Fruit fly (Drosophila melanogaster) whole organism, embryonic: ENCODE results near the gene CG10383.

ENCODE experiments used
- Ada2b ChIP-seq: fragments of 200-800 bp; sonication (Bioruptor generic); IDR thresholded peaks from 2 replicates; pipeline ENCODE4 v1.3.6; 2022; ENCODE audit warnings: missing biosample characterization, missing genetic modification characterization
- Aef1 ChIP-seq: fragments of 200-800 bp; sonication (Bioruptor generic); IDR thresholded peaks from 3 replicates; pipeline ENCODE4 v1.3.6; 2022; ENCODE audit warnings: missing biosample characterization, missing genetic modification characterization
- B-H2 ChIP-seq: fragments of 200-800 bp; sonication (Bioruptor generic); optimal IDR thresholded peaks from 2 replicates; lab custom pipeline; 2018; ENCODE audit warnings: missing biosample characterization, mild to moderate bottlenecking, missing genetic modification characterization
- Bgb ChIP-seq: fragments of 200-800 bp; sonication (Bioruptor generic); IDR thresholded peaks from 2 replicates; pipeline ENCODE4 v1.3.6; 2022; ENCODE audit warnings: missing biosample characterization, missing genetic modification characterization; ENCODE audit not compliant: partially characterized antibody
- CG12104 ChIP-seq: fragments of 200-800 bp; sonication (Bioruptor generic); optimal IDR thresholded peaks from 3 replicates; lab custom pipeline; 2016; ENCODE audit warnings: missing biosample characterization, missing genetic modification characterization
- CG13287 ChIP-seq: fragments of 200-800 bp; sonication (Bioruptor generic); IDR thresholded peaks from 2 replicates; pipeline ENCODE4 v1.3.6; 2022; ENCODE audit warnings: missing biosample characterization, missing genetic modification characterization; ENCODE audit not compliant: partially characterized antibody
- CG13775 ChIP-seq: fragments of 200-800 bp; sonication (Bioruptor generic); optimal IDR thresholded peaks from 3 replicates; lab custom pipeline; 2017; ENCODE audit warnings: missing biosample characterization, mild to moderate bottlenecking, missing genetic modification characterization
- CG15601 ChIP-seq: fragments of 200-800 bp; sonication (Bioruptor generic); optimal IDR thresholded peaks from 3 replicates; lab custom pipeline; 2019; ENCODE audit warnings: missing biosample characterization, mild to moderate bottlenecking, missing genetic modification characterization, moderate library complexity
- CG17829 ChIP-seq: fragments of 200-800 bp; optimal IDR thresholded peaks from 2 replicates; lab custom pipeline; 2019; ENCODE audit warnings: missing biosample characterization, mild to moderate bottlenecking, missing genetic modification characterization, moderate library complexity
- CG17912 ChIP-seq: fragments of 200-800 bp; sonication (Bioruptor generic); optimal IDR thresholded peaks from 2 replicates; lab custom pipeline; 2018; ENCODE audit warnings: missing biosample characterization, mild to moderate bottlenecking, missing genetic modification characterization
- CG3163 ChIP-seq: fragments of 200-800 bp; sonication (Bioruptor generic); optimal IDR thresholded peaks from 3 replicates; lab custom pipeline; 2016; ENCODE audit warnings: missing biosample characterization, missing genetic modification characterization
- CG3995 ChIP-seq: fragments of 200-800 bp; sonication (Bioruptor generic); optimal IDR thresholded peaks from 3 replicates; lab custom pipeline; 2016; ENCODE audit warnings: missing biosample characterization, missing genetic modification characterization
- CG4820 ChIP-seq: fragments of 200-800 bp; sonication (Bioruptor generic); optimal IDR thresholded peaks from 3 replicates; lab custom pipeline; 2016; ENCODE audit warnings: missing biosample characterization, missing genetic modification characterization
- CG6654 ChIP-seq: fragments of 200-800 bp; sonication (Bioruptor generic); optimal IDR thresholded peaks from 2 replicates; lab custom pipeline; 2017; ENCODE audit warnings: missing biosample characterization, mild to moderate bottlenecking, missing genetic modification characterization
- CG6854 ChIP-seq: fragments of 200-800 bp; sonication (Bioruptor generic); optimal IDR thresholded peaks from 3 replicates; lab custom pipeline; 2017; ENCODE audit warnings: missing biosample characterization, mild to moderate bottlenecking, missing genetic modification characterization
- CG7786 ChIP-seq: fragments of 200-800 bp; sonication (Bioruptor generic); optimal IDR thresholded peaks from 2 replicates; lab custom pipeline; 2016; ENCODE audit warnings: missing biosample characterization, missing genetic modification characterization
- CG8765 ChIP-seq: fragments of 200-800 bp; sonication (Bioruptor generic); IDR thresholded peaks from 2 replicates; pipeline ENCODE4 v1.3.6; 2022; ENCODE audit warnings: missing biosample characterization, missing genetic modification characterization
- CG9727 ChIP-seq: fragments of 200-800 bp; sonication (Bioruptor generic); optimal IDR thresholded peaks from 3 replicates; lab custom pipeline; 2017; ENCODE audit warnings: missing biosample characterization, mild to moderate bottlenecking, missing genetic modification characterization
- CG9932 ChIP-seq: fragments of 200-800 bp; sonication (Bioruptor generic); IDR thresholded peaks from 2 replicates; pipeline ENCODE4 v1.3.6; 2022; ENCODE audit warnings: missing biosample characterization, missing genetic modification characterization
- CTCF ChIP-seq: fragments of 200-800 bp; sonication (Bioruptor generic); optimal IDR thresholded peaks from 2 replicates; lab custom pipeline; 2017; ENCODE audit warnings: missing biosample characterization, mild to moderate bottlenecking, missing genetic modification characterization, moderate library complexity
- CkIIα-i1 ChIP-seq: fragments of 200-800 bp; sonication (Bioruptor generic); IDR thresholded peaks from 2 replicates; pipeline ENCODE4 v1.3.6; 2022; ENCODE audit warnings: missing biosample characterization, missing genetic modification characterization
- Ets65A ChIP-seq: fragments of 200-800 bp; sonication (Bioruptor generic); peaks from one replicate; lab custom pipeline; 2016; ENCODE audit warnings: missing biosample characterization, missing genetic modification characterization
- GATAe ChIP-seq: fragments of 200-800 bp; sonication (Bioruptor generic); conservative IDR thresholded peaks from 2 replicates; pipeline ENCODE4 v1.3.6; 2022; ENCODE audit warnings: missing biosample characterization, missing genetic modification characterization
- HLH4C ChIP-seq: fragments of 200-800 bp; sonication (Bioruptor generic); IDR thresholded peaks from 3 replicates; pipeline ENCODE4 v1.3.6; 2022; ENCODE audit warnings: missing biosample characterization, missing genetic modification characterization; ENCODE audit not compliant: partially characterized antibody
- HLH54F ChIP-seq: fragments of 200-800 bp; sonication (Bioruptor generic); optimal IDR thresholded peaks from 3 replicates; lab custom pipeline; 2016; ENCODE audit warnings: missing biosample characterization, missing genetic modification characterization
- HmgD ChIP-seq: fragments of 200-800 bp; sonication (Bioruptor generic); optimal IDR thresholded peaks from 3 replicates; lab custom pipeline; 2016; ENCODE audit warnings: missing biosample characterization, missing genetic modification characterization
- NfI ChIP-seq: fragments of 200-800 bp; sonication (Bioruptor generic); optimal IDR thresholded peaks from 3 replicates; lab custom pipeline; 2018; ENCODE audit warnings: missing biosample characterization, mild to moderate bottlenecking, missing genetic modification characterization, moderate library complexity
- Side ChIP-seq: fragments of 200-800 bp; sonication (Bioruptor generic); optimal IDR thresholded peaks from 2 replicates; lab custom pipeline; 2016; ENCODE audit warnings: missing biosample characterization, missing genetic modification characterization
- Xbp1 ChIP-seq: fragments of 200-800 bp; sonication (Bioruptor generic); optimal IDR thresholded peaks from 3 replicates; lab custom pipeline; 2016; ENCODE audit warnings: missing biosample characterization, mild to moderate bottlenecking, missing genetic modification characterization
- amos ChIP-seq: fragments of 200-800 bp; sonication (Bioruptor generic); IDR thresholded peaks from 2 replicates; pipeline ENCODE4 v1.3.6; 2022; ENCODE audit warnings: missing biosample characterization, missing genetic modification characterization; ENCODE audit not compliant: partially characterized antibody
- bbx ChIP-seq: fragments of 200-800 bp; sonication (Bioruptor generic); IDR thresholded peaks from 2 replicates; pipeline ENCODE4 v1.3.6; 2022; ENCODE audit warnings: missing biosample characterization, missing genetic modification characterization; ENCODE audit not compliant: partially characterized antibody
- br ChIP-seq: fragments of >200 bp; optimal IDR thresholded peaks from 2 replicates; lab custom pipeline; 2017
- chif ChIP-seq, 2 experiments: fragments of 200-800 bp; sonication (Bioruptor generic); optimal IDR thresholded peaks; 3 replicates each; lab custom pipeline; 2016; ENCODE audit warnings: missing biosample characterization in 2 of 2, missing genetic modification characterization in 2 of 2
- chinmo ChIP-seq: fragments of 200-800 bp; sonication (Bioruptor generic); IDR thresholded peaks from 4 replicates; pipeline ENCODE4 v1.3.6; 2022; ENCODE audit warnings: missing biosample characterization, missing genetic modification characterization; ENCODE audit not compliant: partially characterized antibody
- chn ChIP-seq: fragments of 200-800 bp; sonication (Bioruptor generic); optimal IDR thresholded peaks from 2 replicates; lab custom pipeline; 2016; ENCODE audit warnings: missing biosample characterization, missing genetic modification characterization
- crp ChIP-seq, 2 experiments: fragments of 200-800 bp; sonication (Bioruptor generic); optimal IDR thresholded peaks; 2 replicates in 1 of 2; 3 replicates in 1 of 2; lab custom pipeline; 2017; ENCODE audit warnings: missing biosample characterization in 2 of 2, missing genetic modification characterization in 2 of 2, mild to moderate bottlenecking in 1 of 2, moderate library complexity in 1 of 2
- dmrt99B ChIP-seq: fragments of 200-800 bp; sonication (Bioruptor generic); optimal IDR thresholded peaks from 2 replicates; lab custom pipeline; 2018; ENCODE audit warnings: missing biosample characterization, mild to moderate bottlenecking, missing genetic modification characterization, moderate library complexity
- dpn ChIP-seq, 2 experiments: fragments of 200-800 bp; sonication (Bioruptor generic); optimal IDR thresholded peaks; 3 replicates each; lab custom pipeline; 2016; ENCODE audit warnings: missing biosample characterization in 2 of 2, missing genetic modification characterization in 2 of 2
- gfzf ChIP-seq: fragments of 200-800 bp; sonication (Bioruptor generic); optimal IDR thresholded peaks from 2 replicates; lab custom pipeline; 2016; ENCODE audit warnings: missing biosample characterization, mild to moderate bottlenecking, missing genetic modification characterization, moderate library complexity
- jumu ChIP-seq: fragments of 200-800 bp; sonication (Bioruptor generic); optimal IDR thresholded peaks from 3 replicates; lab custom pipeline; 2016; ENCODE audit warnings: missing biosample characterization, missing genetic modification characterization
- knrl ChIP-seq: fragments of 200-800 bp; sonication (Bioruptor generic); IDR thresholded peaks from 3 replicates; pipeline ENCODE4 v1.3.6; 2022; ENCODE audit warnings: missing biosample characterization, missing genetic modification characterization; ENCODE audit not compliant: partially characterized antibody
- nerfin-2 ChIP-seq: fragments of 200-800 bp; sonication (Bioruptor generic); IDR thresholded peaks from 2 replicates; pipeline ENCODE4 v1.3.6; 2022; ENCODE audit warnings: missing biosample characterization, missing genetic modification characterization; ENCODE audit not compliant: partially characterized antibody
- otp ChIP-seq: fragments of 200-800 bp; sonication (Bioruptor generic); IDR thresholded peaks from 3 replicates; pipeline ENCODE4, ENCODE4 v1.3.6; 2022; ENCODE audit warnings: missing biosample characterization, missing genetic modification characterization
- phol ChIP-seq: fragments of 200-800 bp; sonication (Bioruptor generic); optimal IDR thresholded peaks from 3 replicates; lab custom pipeline; 2018; ENCODE audit warnings: missing biosample characterization, mild to moderate bottlenecking, missing genetic modification characterization, moderate library complexity
- pros ChIP-seq: fragments of 200-800 bp; sonication (Bioruptor generic); optimal IDR thresholded peaks from 3 replicates; lab custom pipeline; 2019; ENCODE audit warnings: missing biosample characterization, mild to moderate bottlenecking, missing genetic modification characterization, moderate library complexity
- psq ChIP-seq: fragments of 200-800 bp; sonication (Bioruptor generic); optimal IDR thresholded peaks from 2 replicates; lab custom pipeline; 2017; ENCODE audit warnings: missing biosample characterization, missing genetic modification characterization
- sens ChIP-seq: fragments of 200-800 bp; sonication (Bioruptor generic); peaks from one replicate; lab custom pipeline; 2016; ENCODE audit warnings: missing biosample characterization, missing genetic modification characterization
- sob ChIP-seq: fragments of 200-800 bp; sonication (Bioruptor generic); IDR thresholded peaks from 2 replicates; pipeline ENCODE4 v1.3.6; 2022; ENCODE audit warnings: missing biosample characterization, missing genetic modification characterization
- stwl ChIP-seq: fragments of 200-800 bp; sonication (Bioruptor generic); optimal IDR thresholded peaks from 3 replicates; lab custom pipeline; 2018; ENCODE audit warnings: missing biosample characterization, mild to moderate bottlenecking, missing genetic modification characterization, moderate library complexity
- tgo ChIP-seq: fragments of 200-800 bp; sonication (Bioruptor generic); IDR thresholded peaks from 3 replicates; pipeline ENCODE4 v1.3.6; 2022; ENCODE audit warnings: missing biosample characterization, missing genetic modification characterization

The CG10383 gene

DNA sequence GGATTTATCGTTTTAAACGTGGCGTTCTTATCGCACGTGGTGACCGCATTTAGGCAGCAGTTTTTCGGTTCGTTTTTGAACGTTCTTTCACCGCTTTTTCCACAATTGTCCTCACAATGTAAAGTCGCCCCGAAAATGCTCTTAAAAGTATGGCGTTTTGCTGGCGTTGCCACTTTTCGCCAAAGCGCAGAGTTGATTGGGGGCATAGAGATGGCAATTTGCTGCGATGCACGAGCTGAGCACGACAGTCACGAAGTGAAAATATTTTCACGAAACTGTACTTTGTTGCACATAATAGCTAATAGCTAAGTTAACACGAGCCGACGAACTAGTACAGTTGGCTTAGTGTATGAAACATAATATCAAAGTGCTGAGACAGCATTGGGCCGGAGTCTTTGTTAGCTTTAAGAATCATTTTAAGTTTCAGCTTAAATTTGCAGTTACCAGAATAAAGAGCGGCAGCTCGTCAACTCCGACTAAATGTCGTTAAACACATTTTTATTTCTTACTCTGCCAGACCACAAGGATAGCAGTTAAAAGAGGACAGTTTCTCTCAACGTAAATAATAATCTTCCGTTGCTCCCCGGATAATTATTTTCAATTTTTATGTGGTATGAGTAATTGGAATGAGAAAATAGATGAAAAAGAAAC lies 6.6 kb downstream of the CG10383 start, which contains the start of gene msl-1 (continued):
- peak; percentile 95 for TF ChIP-seq knrl (GFP tag; lab: Robert Waterston, UW)
- peak; percentile 68 for TF ChIP-seq jumu (GFP tag; lab: Kevin White, UChicago)
- peak; percentile 51 for TF ChIP-seq stwl (tag; lab: Kevin White, UChicago)
- TF ChIP-seq pros (GFP tag; lab: Kevin White, UChicago) = no peak
- TF ChIP-seq nerfin-2 (GFP tag; lab: Robert Waterston, UW) = peak; percentile 90
- TF ChIP-seq gfzf (GFP tag; lab: Kevin White, UChicago) = peak; percentile 36
- peak; percentile 90 for TF ChIP-seq CG13287 (GFP tag; lab: Robert Waterston, UW)
- peak; percentile 34 for TF ChIP-seq sens (GFP tag; lab: Kevin White, UChicago)
- TF ChIP-seq CG6654 (GFP tag; lab: Kevin White, UChicago) = no peak
- 0 out of 2 replicates have a peak, but pooled peaks have one; percentile 4 for TF ChIP-seq Ada2b
- TF ChIP-seq CG9727 (GFP tag; lab: Kevin White, UChicago) = peak; percentile 26
- TF ChIP-seq CG4820 = no peak
- TF ChIP-seq phol (tag; lab: Kevin White, UChicago) = peak; percentile 96
- TF ChIP-seq NfI = peak; percentile 40
- peak; percentile 91 for TF ChIP-seq CG9932
- TF ChIP-seq HLH54F = peak; percentile 42
- TF ChIP-seq Side (GFP tag; lab: Kevin White, UChicago) = peak; percentile 2
- peak; percentile 62; the same call in 1 of the 2 replicates for TF ChIP-seq sob
- TF ChIP-seq CG8765 (GFP tag; lab: Robert Waterston, UW) = peak; percentile 33; the same call in 1 of the 2 replicates
- TF ChIP-seq Bgb (GFP tag; lab: Robert Waterston, UW) = peak; percentile 98
- TF ChIP-seq CkIIα-i1 (GFP tag; lab: Robert Waterston, UW) = no peak
- peak; percentile 18 for TF ChIP-seq CG13775 (GFP tag; lab: Kevin White, UChicago)
- peak in 1 of 2 experiments; percentile 28 for TF ChIP-seq crp (GFP tag; optimal IDR thresholded peaks at IDR 0.05; lab: Kevin White, UChicago)
- TF ChIP-seq br (lab: Kevin White, UChicago) = no peak
- peak; percentile 58 for TF ChIP-seq CG7786 (GFP tag; lab: Kevin White, UChicago)
- peak; percentile 98 for TF ChIP-seq amos (GFP tag; lab: Robert Waterston, UW)
- TF ChIP-seq tgo (GFP tag; lab: Robert Waterston, UW) = no peak
- TF ChIP-seq dpn (GFP tag; optimal IDR thresholded peaks at IDR 0.05; lab: Kevin White, UChicago) = peak; percentile 22 to 41
- TF ChIP-seq CG3163 (GFP tag; lab: Kevin White, UChicago) = peak; percentile 42
- peak; percentile 45 for TF ChIP-seq CG17912 (GFP tag; lab: Kevin White, UChicago)
- TF ChIP-seq HLH4C (GFP tag; lab: Robert Waterston, UW) = peak; percentile 92
- peak; percentile 44 for TF ChIP-seq Xbp1
- no peak for TF ChIP-seq CG15601 (tag; lab: Kevin White, UChicago)
- TF ChIP-seq Ets65A = peak; percentile 95
- peak; percentile 1 to 9 for TF ChIP-seq chif (GFP tag; optimal IDR thresholded peaks at IDR 0.05; lab: Kevin White, UChicago)
- TF ChIP-seq bbx (GFP tag; lab: Robert Waterston, UW) = peak; percentile 98
- no peak for TF ChIP-seq CG12104
- peak; percentile 95; the same call in 2 of the 4 replicates for TF ChIP-seq chinmo (GFP tag; lab: Robert Waterston, UW)
- no peak for TF ChIP-seq GATAe (GFP tag; lab: Robert Waterston, UW)
- no peak for TF ChIP-seq CTCF
- TF ChIP-seq HmgD = peak; percentile 79
- peak; percentile 27; the same call in 1 of the 3 replicates for TF ChIP-seq Aef1 (GFP tag; lab: Robert Waterston, UW)
- TF ChIP-seq otp (GFP tag; lab: Robert Waterston, UW) = 0 out of 3 replicates have a peak, but pooled peaks have one; percentile 28
- TF ChIP-seq dmrt99B (tag; lab: Kevin White, UChicago) = no peak
- TF ChIP-seq B-H2 (GFP tag; lab: Kevin White, UChicago) = peak; percentile 36
- TF ChIP-seq CG17829 (tag; lab: Kevin White, UChicago) = peak; percentile 25
- no peak for TF ChIP-seq psq (GFP tag; lab: Kevin White, UChicago)
- peak; percentile 8 for TF ChIP-seq chn
- TF ChIP-seq CG6854 = no peak
- TF ChIP-seq CG3995 = peak; percentile 78
